Worm (Caenorhabditis elegans) whole organism, late embryonic: Measurements from ENCODE around the gene mep-1.

Source experiments
- ama-1 ChIP-seq: fragments of 150-350 bp; optimal IDR thresholded peaks from 2 replicates; lab custom pipeline; 2014
- ceh-19 ChIP-seq: fragments of 200-800 bp; sonication (Bioruptor generic); optimal IDR thresholded peaks from 2 replicates; lab custom pipeline; 2018; ENCODE audit warnings: mild to moderate bottlenecking, missing genetic modification characterization, missing compliant biosample characterization
- che-1 ChIP-seq: sonication (generic microtip); optimal IDR thresholded peaks from 2 replicates; lab custom pipeline; 2016; ENCODE audit warnings: mild to moderate bottlenecking, missing genetic modification characterization, missing compliant biosample characterization
- hlh-15 ChIP-seq: sonication (generic microtip); optimal IDR thresholded peaks from 2 replicates; lab custom pipeline; 2016; ENCODE audit warnings: missing genetic modification characterization, missing compliant biosample characterization
- odd-2 ChIP-seq: sonication (generic microtip); optimal IDR thresholded peaks from 2 replicates; lab custom pipeline; 2017; ENCODE audit warnings: antibody characterized with exemption, mild to moderate bottlenecking, missing genetic modification characterization, missing compliant biosample characterization
- pha-2 ChIP-seq: sonication (generic microtip); optimal IDR thresholded peaks from 2 replicates; lab custom pipeline; 2017; ENCODE audit warnings: mild to moderate bottlenecking, missing genetic modification characterization, missing compliant biosample characterization
- pqm-1 ChIP-seq: sonication (generic microtip); optimal IDR thresholded peaks from 2 replicates; lab custom pipeline; 2016; ENCODE audit warnings: missing genetic modification characterization, missing compliant biosample characterization

- TF ChIP-seq pqm-1 (tag; lab: Kevin White, UChicago), result no peak
- TF ChIP-seq ama-1 (lab: Kevin White, UChicago), result no peak
- no peak for TF ChIP-seq che-1 (tag; lab: Kevin White, UChicago)
- TF ChIP-seq pha-2 (tag; lab: Kevin White, UChicago), result no peak
- TF ChIP-seq ceh-19 (GFP tag; lab: Kevin White, UChicago), result no peak
- TF ChIP-seq hlh-15 (tag; lab: Kevin White, UChicago), result no peak
- no peak for TF ChIP-seq odd-2 (tag; lab: Kevin White, UChicago)
These were observed 44.2 kb upstream of the mep-1 start, which contains the start of the genes mbf-1 and nse-4 for ce11 chrIV:11480027-11480896.
